Worm (Caenorhabditis elegans) whole organism, young adult: ENCODE measurements around the gene Y43F8B.2.

ENCODE experiments used
- B0261.1 ChIP-seq: sonication (generic microtip); optimal IDR thresholded peaks from 2 replicates; lab custom pipeline; 2016; ENCODE audit warnings: mild to moderate bottlenecking, missing genetic modification characterization, moderate library complexity, missing compliant biosample characterization
- B0336.3 ChIP-seq: fragments of 200-800 bp; sonication (Bioruptor generic); IDR thresholded peaks from 2 replicates; pipeline ENCODE4 v1.3.6; 2022; ENCODE audit warnings: missing genetic modification characterization, missing compliant biosample characterization
- F33H1.4 ChIP-seq: fragments of 200-800 bp; sonication (Bioruptor generic); IDR thresholded peaks from 2 replicates; pipeline ENCODE4 v1.3.6; 2022; ENCODE audit warnings: missing genetic modification reagents, missing genetic modification characterization, missing compliant biosample characterization
- F37B4.10 ChIP-seq: fragments of 200-800 bp; sonication (Bioruptor generic); IDR thresholded peaks from 2 replicates; pipeline ENCODE4 v1.3.6; 2022; ENCODE audit warnings: missing genetic modification characterization, missing compliant biosample characterization
- Y53G8AR.9 ChIP-seq: fragments of 200-800 bp; sonication (Bioruptor generic); conservative IDR thresholded peaks from 2 replicates; pipeline ENCODE4 v1.3.6; 2022; ENCODE audit warnings: missing genetic modification reagents, missing genetic modification characterization, missing compliant biosample characterization
- Y95B8A.8 ChIP-seq: fragments of 200-800 bp; sonication (Bioruptor generic); IDR thresholded peaks from 2 replicates; pipeline ENCODE4 v1.3.6; 2022; ENCODE audit warnings: missing genetic modification reagents, missing genetic modification characterization, missing compliant biosample characterization
- attf-5 ChIP-seq: fragments of 200-800 bp; sonication (Bioruptor generic); optimal IDR thresholded peaks from 2 replicates; lab custom pipeline; 2018; ENCODE audit warnings: mild to moderate bottlenecking, missing genetic modification characterization, missing compliant biosample characterization
- attf-6 ChIP-seq: fragments of 200-800 bp; sonication (Bioruptor generic); IDR thresholded peaks from 2 replicates; pipeline ENCODE4 v1.3.6; 2022; ENCODE audit warnings: missing genetic modification reagents, missing genetic modification characterization, missing compliant biosample characterization
- ccch-3 ChIP-seq: fragments of 200-800 bp; sonication (Bioruptor generic); optimal IDR thresholded peaks from 2 replicates; lab custom pipeline; 2018; ENCODE audit warnings: mild to moderate bottlenecking, missing genetic modification characterization, missing compliant biosample characterization
- ceh-40 ChIP-seq: fragments of 200-800 bp; sonication (Bioruptor generic); IDR thresholded peaks from 2 replicates; pipeline ENCODE4 v1.3.6; 2022; ENCODE audit warnings: missing genetic modification characterization, missing compliant biosample characterization
- ceh-58 ChIP-seq: fragments of 200-800 bp; sonication (Bioruptor generic); IDR thresholded peaks from 2 replicates; pipeline ENCODE4 v1.3.6; 2022; ENCODE audit warnings: missing genetic modification characterization, missing compliant biosample characterization
- ceh-91 ChIP-seq: fragments of 200-800 bp; sonication (Bioruptor generic); IDR thresholded peaks from 2 replicates; pipeline ENCODE4 v1.3.6; 2022; ENCODE audit warnings: missing genetic modification reagents, missing genetic modification characterization, missing compliant biosample characterization
- chd-7 ChIP-seq: sonication (generic microtip); optimal IDR thresholded peaks from 2 replicates; lab custom pipeline; 2016; ENCODE audit warnings: mild to moderate bottlenecking, missing genetic modification characterization, moderate library complexity, missing compliant biosample characterization
- dpl-1 ChIP-seq: fragments of 150-350 bp; optimal IDR thresholded peaks from 2 replicates; lab custom pipeline; 2014; ENCODE audit warnings: missing biosample characterization, missing genetic modification reagents, missing genetic modification characterization
- egl-18 ChIP-seq: fragments of 200-800 bp; sonication (Bioruptor generic); IDR thresholded peaks from 2 replicates; pipeline ENCODE4 v1.3.6; 2022; ENCODE audit warnings: missing genetic modification reagents, missing genetic modification characterization, missing compliant biosample characterization
- egrh-3 ChIP-seq: fragments of 200-800 bp; sonication (Bioruptor generic); IDR thresholded peaks from 2 replicates; pipeline ENCODE4 v1.3.6; 2022; ENCODE audit warnings: missing genetic modification reagents, missing genetic modification characterization, missing compliant biosample characterization
- hlh-26 ChIP-seq: fragments of 200-800 bp; sonication (Bioruptor generic); conservative IDR thresholded peaks from 2 replicates; pipeline ENCODE4 v1.3.6; 2022; ENCODE audit warnings: missing genetic modification reagents, missing genetic modification characterization, missing compliant biosample characterization
- hmg-20 ChIP-seq: fragments of 200-800 bp; sonication (Bioruptor generic); IDR thresholded peaks from 2 replicates; pipeline ENCODE4 v1.3.6; 2022; ENCODE audit warnings: missing genetic modification reagents, missing genetic modification characterization, missing compliant biosample characterization
- hrde-1 ChIP-seq: sonication (generic microtip); optimal IDR thresholded peaks from 2 replicates; lab custom pipeline; 2016; ENCODE audit warnings: missing genetic modification characterization, mild to moderate bottlenecking, missing compliant biosample characterization, moderate library complexity, missing genotype, missing genetic modification reagents, borderline replicate concordance
- lag-1 ChIP-seq: fragments of 200-800 bp; sonication (Bioruptor generic); IDR thresholded peaks from 2 replicates; pipeline ENCODE4 v1.3.6; 2022; ENCODE audit warnings: missing genetic modification reagents, missing genetic modification characterization, missing compliant biosample characterization
- lin-40 ChIP-seq: sonication (generic microtip); optimal IDR thresholded peaks from 2 replicates; lab custom pipeline; 2016; ENCODE audit warnings: missing genetic modification characterization, mild to moderate bottlenecking, missing compliant biosample characterization, missing genotype, missing genetic modification reagents
- lin-54 ChIP-seq: fragments of 200-800 bp; sonication (Bioruptor generic); optimal IDR thresholded peaks from 2 replicates; lab custom pipeline; 2018; ENCODE audit warnings: mild to moderate bottlenecking, missing genetic modification characterization, missing compliant biosample characterization
- mes-4 ChIP-seq: sonication (generic microtip); optimal IDR thresholded peaks from 2 replicates; lab custom pipeline; 2016; ENCODE audit warnings: missing genotype, missing genetic modification characterization, missing compliant biosample characterization
- nfya-2 ChIP-seq: fragments of 200-800 bp; sonication (Bioruptor generic); IDR thresholded peaks from 2 replicates; pipeline ENCODE4 v1.3.6; 2022; ENCODE audit warnings: missing genetic modification reagents, missing genetic modification characterization, missing compliant biosample characterization
- nhr-80 ChIP-seq: sonication (generic microtip); optimal IDR thresholded peaks from 2 replicates; lab custom pipeline; 2016; ENCODE audit warnings: missing genetic modification characterization, missing compliant biosample characterization
- repo-1 ChIP-seq: sonication (generic microtip); optimal IDR thresholded peaks from 2 replicates; lab custom pipeline; 2017; ENCODE audit warnings: mild to moderate bottlenecking, missing genetic modification characterization, missing compliant biosample characterization
- rpc-1 ChIP-seq, 2 experiments: fragments of 150-350 bp in 1 of 2; sonication (generic microtip) in 1 of 2; optimal IDR thresholded peaks; 2 replicates each; lab custom pipeline; 2014 to 2018; ENCODE audit warnings: missing biosample characterization in 1 of 2, missing genetic modification characterization in 1 of 2, missing genetic modification reagents in 1 of 2, missing genotype in 1 of 2
- somi-1 ChIP-seq: fragments of 200-800 bp; sonication (Bioruptor generic); optimal IDR thresholded peaks from 2 replicates; lab custom pipeline; 2018; ENCODE audit warnings: mild to moderate bottlenecking, missing genetic modification characterization, missing compliant biosample characterization
- tbp1 ChIP-seq: fragments of 200-800 bp; sonication (Bioruptor generic); optimal IDR thresholded peaks from 2 replicates; lab custom pipeline; 2018; ENCODE audit warnings: mild to moderate bottlenecking, missing genetic modification characterization, missing compliant biosample characterization
- tbx-9 ChIP-seq: sonication (generic microtip); optimal IDR thresholded peaks from 2 replicates; lab custom pipeline; 2016; ENCODE audit warnings: borderline replicate concordance, missing genetic modification characterization, inconsistent platforms, missing compliant biosample characterization
- tlf-1 ChIP-seq: fragments of 200-800 bp; sonication (Bioruptor generic); optimal IDR thresholded peaks from 2 replicates; lab custom pipeline; 2018; ENCODE audit warnings: mild to moderate bottlenecking, missing genetic modification characterization, missing compliant biosample characterization
- zfh-2 ChIP-seq: fragments of 200-800 bp; sonication (Bioruptor generic); conservative IDR thresholded peaks from 2 replicates; pipeline ENCODE4 v1.3.6; 2022; ENCODE audit warnings: missing genetic modification reagents, missing genetic modification characterization, missing compliant biosample characterization
- ztf-26 ChIP-seq: sonication (generic microtip); optimal IDR thresholded peaks from 2 replicates; lab custom pipeline; 2017; ENCODE audit warnings: missing genetic modification characterization, missing compliant biosample characterization

Gene Y43F8B.2

ce11 chrV:19484507-19484906, 48.4 kb downstream of the Y43F8B.2 start, which contains the start of gene Y43F8B.17:
Y43F8B.17 (plus strand) TSS chrV:19484721.
- TF ChIP-seq chd-7 (tag; lab: Kevin White, UChicago) = no peak
- peak; percentile 51 for TF ChIP-seq rpc-1 (optimal IDR thresholded peaks at IDR 0.05; lab: Kevin White, UChicago)
- peak; percentile 71 for TF ChIP-seq rpc-1 (tag; optimal IDR thresholded peaks at IDR 0.05; lab: Kevin White, UChicago)
- TF ChIP-seq B0261.1 (tag; lab: Kevin White, UChicago) = peak; percentile 62
- TF ChIP-seq tbp1 = peak; percentile 84
- no peak for TF ChIP-seq Y53G8AR.9 (GFP tag; lab: Robert Waterston, UW)

ce11 chrV:19482535-19482934, 50.4 kb downstream of the Y43F8B.2 start, which contains the start of gene Y43F8B.22:
Y43F8B.22 (plus strand) TSS chrV:19482835.
- TF ChIP-seq F33H1.4 (GFP tag; lab: Robert Waterston, UW) = no peak
- TF ChIP-seq mes-4 (tag; lab: Kevin White, UChicago) = no peak
- TF ChIP-seq tbx-9 (tag; lab: Kevin White, UChicago) = no peak
- no peak for TF ChIP-seq ceh-91 (GFP tag; lab: Robert Waterston, UW)
- no peak for TF ChIP-seq repo-1 (tag; lab: Kevin White, UChicago)
- no peak for TF ChIP-seq ceh-40
- TF ChIP-seq ztf-26 (tag; lab: Kevin White, UChicago) = no peak
- no peak for TF ChIP-seq attf-5

- TF ChIP-seq egl-18 (GFP tag; lab: Robert Waterston, UW) = no peak
- no peak for TF ChIP-seq zfh-2 (GFP tag; lab: Robert Waterston, UW)
- TF ChIP-seq attf-6 (GFP tag; lab: Robert Waterston, UW) = no peak
- no peak for TF ChIP-seq lag-1 (GFP tag; lab: Robert Waterston, UW)
- no peak for TF ChIP-seq somi-1 (GFP tag; lab: Kevin White, UChicago)
- no peak for TF ChIP-seq tlf-1 (GFP tag; lab: Kevin White, UChicago)
- no peak for TF ChIP-seq nhr-80 (tag; lab: Kevin White, UChicago)
- no peak for TF ChIP-seq Y95B8A.8 (GFP tag; lab: Robert Waterston, UW)
- TF ChIP-seq hrde-1 (tag; lab: Kevin White, UChicago) = no peak
- no peak for TF ChIP-seq lin-54 (GFP tag; lab: Kevin White, UChicago)
- no peak for TF ChIP-seq lin-40 (tag; lab: Kevin White, UChicago)
- no peak for TF ChIP-seq nfya-2 (GFP tag; lab: Robert Waterston, UW)
- no peak for TF ChIP-seq F37B4.10 (GFP tag; lab: Robert Waterston, UW)
- no peak for TF ChIP-seq ceh-58 (GFP tag; lab: Robert Waterston, UW)
- no peak for TF ChIP-seq B0336.3 (GFP tag; lab: Robert Waterston, UW)
- no peak for TF ChIP-seq repo-1 (tag; lab: Kevin White, UChicago)
- no peak for TF ChIP-seq hmg-20
Measured at ce11 chrV:19477852-19478251, 55.1 kb downstream of the Y43F8B.2 start, which contains the start of gene Y43F8B.9. Y43F8B.9 (plus strand) TSS chrV:19478152.

ce11 chrV:19477302-19477701, 55.6 kb downstream of the Y43F8B.2 start:
- TF ChIP-seq ccch-3 (GFP tag; lab: Kevin White, UChicago) = no peak
- TF ChIP-seq dpl-1 (GFP tag; lab: Kevin White, UChicago) = no peak

- TF ChIP-seq egrh-3 (GFP tag; lab: Robert Waterston, UW) = peak; percentile 16; the same call in 1 of the 2 replicates
- no peak for TF ChIP-seq hlh-26 (GFP tag; lab: Robert Waterston, UW)
- TF ChIP-seq, all 124 proteins: peak for 1
Measured at ce11 chrV:19473842-19474514, 58.9 kb downstream of the Y43F8B.2 start, which contains the start of gene Y43F8B.10. Y43F8B.10 (plus strand) TSS chrV:19474464.
